Fruit fly (Drosophila melanogaster) whole organism, wandering third instar larva: Measurements from ENCODE around the gene frtz.

ENCODE experiments used
- Abd-B ChIP-seq: fragments of >200 bp; optimal IDR thresholded peaks from 2 replicates; lab custom pipeline; 2017; ENCODE audit warnings: missing biosample characterization, missing genetic modification characterization
- CG32264 ChIP-seq: fragments of 200-800 bp; sonication (Bioruptor generic); optimal IDR thresholded peaks from 2 replicates; lab custom pipeline; 2016; ENCODE audit warnings: missing biosample characterization, missing genetic modification characterization
- CrebA ChIP-seq: fragments of 200-800 bp; sonication (Bioruptor generic); optimal IDR thresholded peaks from 2 replicates; lab custom pipeline; 2016; ENCODE audit warnings: missing biosample characterization, mild to moderate bottlenecking, missing genetic modification characterization, borderline replicate concordance
- Dfd ChIP-seq: fragments of >200 bp; optimal IDR thresholded peaks from 2 replicates; lab custom pipeline; 2017; ENCODE audit warnings: missing biosample characterization, missing genetic modification characterization
- Dif ChIP-seq: fragments of 200-275, 200-300 bp; sonication (Bioruptor generic); optimal IDR thresholded peaks from 2 replicates; lab custom pipeline; 2018; ENCODE audit warnings: missing biosample characterization, missing genetic modification characterization; ENCODE audit not compliant: partially characterized antibody
- GATAd ChIP-seq: sonication (Bioruptor generic); optimal IDR thresholded peaks from 2 replicates; lab custom pipeline; 2016; ENCODE audit warnings: missing biosample characterization, missing genetic modification characterization
- HLH106 ChIP-seq: fragments of 200-800 bp; optimal IDR thresholded peaks from 3 replicates; lab custom pipeline; 2019; ENCODE audit warnings: missing biosample characterization, mild to moderate bottlenecking, missing genetic modification characterization, moderate library complexity
- Hr78 ChIP-seq: fragments of >200 bp; optimal IDR thresholded peaks from 2 replicates; lab custom pipeline; 2017; ENCODE audit warnings: missing biosample characterization, missing genetic modification characterization
- Jra ChIP-seq: sonication (Bioruptor generic); optimal IDR thresholded peaks from 2 replicates; lab custom pipeline; 2016; ENCODE audit warnings: missing biosample characterization, missing genetic modification characterization
- Mio ChIP-seq: sonication (Bioruptor generic); optimal IDR thresholded peaks from 2 replicates; lab custom pipeline; 2016; ENCODE audit warnings: missing biosample characterization, missing genetic modification characterization
- Myc ChIP-seq: fragments of >200 bp; optimal IDR thresholded peaks from 2 replicates; lab custom pipeline; 2017
- N ChIP-seq: fragments of >200 bp; optimal IDR thresholded peaks from 2 replicates; lab custom pipeline; 2018; ENCODE audit warnings: missing biosample characterization, missing external identifiers, missing genetic modification characterization
- OdsH ChIP-seq: fragments of 200-800 bp; sonication (Bioruptor generic); optimal IDR thresholded peaks from 2 replicates; lab custom pipeline; 2016; ENCODE audit warnings: missing biosample characterization, mild to moderate bottlenecking, missing genetic modification characterization
- Vsx2 ChIP-seq: fragments of 200-300, 225-300 bp; sonication (Bioruptor generic); optimal IDR thresholded peaks from 2 replicates; lab custom pipeline; 2018; ENCODE audit warnings: missing biosample characterization, missing genetic modification characterization; ENCODE audit not compliant: partially characterized antibody
- br ChIP-seq: fragments of 200-800 bp; sonication (Bioruptor generic); optimal IDR thresholded peaks from 2 replicates; lab custom pipeline; 2016; ENCODE audit warnings: missing biosample characterization, missing genetic modification characterization
- brk ChIP-seq: fragments of 200-800 bp; sonication (Bioruptor generic); optimal IDR thresholded peaks from 2 replicates; lab custom pipeline; 2016; ENCODE audit warnings: missing biosample characterization, mild to moderate bottlenecking, missing genetic modification characterization
- dl ChIP-seq, 2 experiments: fragments of 175-275, 200-275 bp in 1 of 2; fragments of 200-275 bp in 1 of 2; sonication (Bioruptor generic); optimal IDR thresholded peaks; lab custom pipeline; 2018; ENCODE audit warnings: mild to moderate bottlenecking in 2 of 2, missing biosample characterization in 2 of 2, missing genetic modification characterization in 2 of 2, moderate library complexity in 2 of 2; ENCODE audit not compliant: partially characterized antibody in 2 of 2, insufficient read depth in 1 of 2
- dsf ChIP-seq: sonication (Bioruptor generic); optimal IDR thresholded peaks from 2 replicates; lab custom pipeline; 2016; ENCODE audit warnings: missing biosample characterization, missing genetic modification characterization, borderline replicate concordance
- ey ChIP-seq: fragments of 200-800 bp; sonication (Bioruptor generic); optimal IDR thresholded peaks from 2 replicates; lab custom pipeline; 2016; ENCODE audit warnings: missing biosample characterization, missing genetic modification characterization
- foxo ChIP-seq, 2 experiments: fragments of 200-800 bp; sonication (Bioruptor generic); optimal IDR thresholded peaks; 2 replicates in 1 of 2; 3 replicates in 1 of 2; lab custom pipeline; 2016 to 2017; ENCODE audit warnings: missing biosample characterization in 2 of 2, missing genetic modification characterization in 2 of 2
- fru ChIP-seq: fragments of 200-800 bp; sonication (Bioruptor generic); optimal IDR thresholded peaks from 3 replicates; lab custom pipeline; 2016; ENCODE audit warnings: missing biosample characterization, mild to moderate bottlenecking, missing genetic modification characterization
- h ChIP-seq: fragments of 200-800 bp; sonication (Bioruptor generic); optimal IDR thresholded peaks from 3 replicates; lab custom pipeline; 2016; ENCODE audit warnings: missing biosample characterization, mild to moderate bottlenecking, missing genetic modification characterization
- jim ChIP-seq: fragments of 175-275, 200-325 bp; sonication (Bioruptor generic); optimal IDR thresholded peaks from 2 replicates; lab custom pipeline; 2016; ENCODE audit warnings: missing biosample characterization, mild to moderate bottlenecking, missing genetic modification characterization
- lola ChIP-seq: fragments of >200 bp; optimal IDR thresholded peaks from 2 replicates; lab custom pipeline; 2017; ENCODE audit warnings: missing biosample characterization, missing genetic modification characterization
- pan ChIP-seq: fragments of >200 bp; optimal IDR thresholded peaks from 2 replicates; lab custom pipeline; 2017
- psq ChIP-seq: fragments of 200-800 bp; sonication (Bioruptor generic); optimal IDR thresholded peaks from 3 replicates; lab custom pipeline; 2017; ENCODE audit warnings: missing biosample characterization, mild to moderate bottlenecking, missing genetic modification characterization, moderate library complexity
- sage ChIP-seq: fragments of 200-800 bp; sonication (Bioruptor generic); optimal IDR thresholded peaks from 2 replicates; lab custom pipeline; 2016; ENCODE audit warnings: missing biosample characterization, mild to moderate bottlenecking, missing genetic modification characterization
- tai ChIP-seq: sonication (Bioruptor generic); optimal IDR thresholded peaks from 2 replicates; lab custom pipeline; 2016; ENCODE audit warnings: missing biosample characterization, missing genetic modification characterization
- usp ChIP-seq: fragments of >200 bp; optimal IDR thresholded peaks from 2 replicates; lab custom pipeline; 2017; ENCODE audit warnings: missing biosample characterization, missing genetic modification characterization
- woc ChIP-seq: sonication (Bioruptor generic); optimal IDR thresholded peaks from 2 replicates; lab custom pipeline; 2016; ENCODE audit warnings: missing biosample characterization, mild to moderate bottlenecking, missing genetic modification characterization

frtz gene

dm6 chr2L:1708110-1708509, 7.5 kb downstream of the frtz start:
- no peak for TF ChIP-seq CrebA (GFP tag; lab: Kevin White, UChicago)
- TF ChIP-seq GATAd, result no peak
- no peak for TF ChIP-seq dl (GFP tag; optimal IDR thresholded peaks at IDR 0.05; lab: Kevin White, UChicago; ENCODE audit: insufficient read depth in 1 of 2, partially characterized antibody in 2 of 2)
- no peak for TF ChIP-seq Dfd
- no peak for TF ChIP-seq CG32264
- no peak for TF ChIP-seq lola
- TF ChIP-seq foxo (GFP tag; optimal IDR thresholded peaks at IDR 0.05; lab: Kevin White, UChicago), result no peak
- no peak for TF ChIP-seq Mio
- no peak for TF ChIP-seq psq (GFP tag; lab: Kevin White, UChicago)

- no peak for TF ChIP-seq woc
- no peak for TF ChIP-seq ey (GFP tag; lab: Kevin White, UChicago)
- no peak for TF ChIP-seq h
- no peak for TF ChIP-seq Dif (GFP tag; lab: Kevin White, UChicago)
- TF ChIP-seq jim (GFP tag; lab: Kevin White, UChicago), result no peak
- TF ChIP-seq OdsH, result no peak
- no peak for TF ChIP-seq Vsx2 (GFP tag; lab: Kevin White, UChicago)
- TF ChIP-seq Mio, result no peak
- TF ChIP-seq sage (GFP tag; lab: Kevin White, UChicago), result no peak
- no peak for TF ChIP-seq brk (GFP tag; lab: Kevin White, UChicago)
- no peak for TF ChIP-seq fru
- no peak for TF ChIP-seq Dfd
- TF ChIP-seq br (GFP tag; lab: Kevin White, UChicago), result no peak
- no peak for TF ChIP-seq N
- no peak for TF ChIP-seq lola
- TF ChIP-seq psq (GFP tag; lab: Kevin White, UChicago), result no peak
- TF ChIP-seq pan (lab: Kevin White, UChicago), result no peak
- TF ChIP-seq Myc (lab: Kevin White, UChicago), result no peak
Measured at dm6 chr2L:1706961-1707360, 8.7 kb downstream of the frtz start.

dm6 chr2L:1704746-1705145, 10.9 kb downstream of the frtz start, which contains the start of gene cpb:
TSS of gene cpb (plus strand) at chr2L:1704902.
- TF ChIP-seq pan (lab: Kevin White, UChicago) (no peak), Myc (lab: Kevin White, UChicago) (peak; percentile 39)

- no peak for TF ChIP-seq HLH106 (tag; lab: Kevin White, UChicago)
- TF ChIP-seq Jra (GFP tag; lab: Kevin White, UChicago), result no peak
- no peak for TF ChIP-seq ey (GFP tag; lab: Kevin White, UChicago)
Measured at dm6 chr2L:1696269-1696668, 19.4 kb downstream of the frtz start.

- TF ChIP-seq h (peak; percentile 82), usp (GFP tag; lab: Kevin White, UChicago) (no peak), OdsH (no peak), fru (no peak)
- TF ChIP-seq, all 38 proteins: peak for 1
Measured at dm6 chr2L:1692857-1693256, 22.8 kb downstream of the frtz start.

dm6 chr2L:1672111-1672718, 43.4 kb downstream of the frtz start:
- TF ChIP-seq Vsx2 (GFP tag; lab: Kevin White, UChicago), result no peak
- TF ChIP-seq CrebA (GFP tag; lab: Kevin White, UChicago), result no peak
- no peak for TF ChIP-seq Abd-B (GFP tag; lab: Kevin White, UChicago)
- TF ChIP-seq Hr78 (GFP tag; lab: Kevin White, UChicago), result no peak
- no peak for TF ChIP-seq jim (GFP tag; lab: Kevin White, UChicago)
- no peak for TF ChIP-seq dsf (GFP tag; lab: Kevin White, UChicago)
- no peak for TF ChIP-seq GATAd
- TF ChIP-seq, all 38 proteins: peak for 0

dm6 chr2L:1670421-1670820, 45.2 kb downstream of the frtz start:
- TF ChIP-seq Jra (GFP tag; lab: Kevin White, UChicago) (no peak), Myc (lab: Kevin White, UChicago) (no peak), ey (GFP tag; lab: Kevin White, UChicago) (no peak), Vsx2 (GFP tag; lab: Kevin White, UChicago) (peak; percentile 43), tai (GFP tag; lab: Kevin White, UChicago) (no peak), sage (GFP tag; lab: Kevin White, UChicago) (no peak)
- TF ChIP-seq, all 38 proteins: peak for 1
